Fruit fly (Drosophila melanogaster): Measurements from ENCODE around the gene CG43098.

The CG43098 gene

dm6 chr3L:3634107-3634737 is 24.6 kb upstream of the CG43098 start (continued):
- TF ChIP-seq CG10543 (GFP tag; optimal IDR thresholded peaks at IDR 0.05) (no peak), Dip2 (GFP tag; IDR thresholded peaks at IDR 0.05) (no peak), unpg (GFP tag; optimal IDR thresholded peaks at IDR 0.05) (peak; percentile 81), hth (optimal IDR thresholded peaks at IDR 0.05) (no peak), zfh2 (GFP tag; optimal IDR thresholded peaks at IDR 0.05) (no peak), crc (GFP tag; optimal IDR thresholded peaks at IDR 0.05) (no peak), Ets97D (GFP tag; optimal IDR thresholded peaks at IDR 0.05) (no peak), CG6813 (GFP tag; optimal IDR thresholded peaks at IDR 0.05) (peak; percentile 58), gt (GFP tag; IDR thresholded peaks at IDR 0.05) (no peak), unc-4 (GFP tag; IDR thresholded peaks at IDR 0.05; ENCODE audit: partially characterized antibody) (no peak), fd102C (GFP tag; optimal IDR thresholded peaks at IDR 0.05) (no peak), fru (optimal IDR thresholded peaks at IDR 0.05) (no peak), CG11398 (GFP tag; optimal IDR thresholded peaks at IDR 0.05) (no peak), Chrac-16 (GFP tag; optimal IDR thresholded peaks at IDR 0.05) (peak; percentile 0), E2f2 (GFP tag; IDR thresholded peaks at IDR 0.05) (peak; percentile 40; the same call in 1 of the 2 replicates), Deaf1 (tag; optimal IDR thresholded peaks at IDR 0.05) (peak; percentile 57), caup (GFP tag; optimal IDR thresholded peaks at IDR 0.05; ENCODE audit: severe bottlenecking) (peak; percentile 2), az2 (GFP tag; optimal IDR thresholded peaks at IDR 0.05) (peak; percentile 44), CG7271 (tag; optimal IDR thresholded peaks at IDR 0.05) (no peak), salm (tag; optimal IDR thresholded peaks at IDR 0.05) (peak; percentile 62), jumu (GFP tag; optimal IDR thresholded peaks at IDR 0.05) (no peak), Mrtf (GFP tag; IDR thresholded peaks at IDR 0.05) (no peak), pan (optimal IDR thresholded peaks at IDR 0.05) (no peak), pan (GFP tag; optimal IDR thresholded peaks at IDR 0.05 in 1 of 2, IDR thresholded peaks at IDR 0.05 in 1 of 2) (peak in 1 of 2 experiments; percentile 65), CG10431 (GFP tag; optimal IDR thresholded peaks at IDR 0.05) (peak; percentile 55), Awh (GFP tag; IDR thresholded peaks at IDR 0.05) (peak; percentile 63; the same call in 1 of the 2 replicates), btn (GFP tag; optimal IDR thresholded peaks at IDR 0.05) (no peak), HmgZ (tag; optimal IDR thresholded peaks at IDR 0.05) (peak; percentile 17), ATbp (GFP tag; optimal IDR thresholded peaks at IDR 0.05) (peak; percentile 60), TFAM (GFP tag; optimal IDR thresholded peaks at IDR 0.05) (no peak), CG10147 (GFP tag; optimal IDR thresholded peaks at IDR 0.05) (peak; percentile 15), CG17385 (GFP tag; optimal IDR thresholded peaks at IDR 0.05) (peak; percentile 47), fd64A (GFP tag; optimal IDR thresholded peaks at IDR 0.05) (no peak), Gug (GFP tag; IDR thresholded peaks at IDR 0.05) (no peak), ERR (GFP tag; optimal IDR thresholded peaks at IDR 0.05) (no peak), sd (tag; optimal IDR thresholded peaks at IDR 0.05) (peak; percentile 33), Dek (tag; optimal IDR thresholded peaks at IDR 0.05) (peak; percentile 22), CG17568 (GFP tag; optimal IDR thresholded peaks at IDR 0.05) (peak; percentile 47), CoRest (tag; optimal IDR thresholded peaks at IDR 0.05) (peak; percentile 75), CG10267 (tag; optimal IDR thresholded peaks at IDR 0.05) (peak; percentile 81), D19A (tag; optimal IDR thresholded peaks at IDR 0.05) (peak; percentile 83), Dp (GFP tag; optimal IDR thresholded peaks at IDR 0.05) (no peak), CG12659 (GFP tag; optimal IDR thresholded peaks at IDR 0.05) (peak; percentile 53), CG4617 (GFP tag; optimal IDR thresholded peaks at IDR 0.05; ENCODE audit: borderline replicate concordance) (no peak), Dbx (GFP tag; IDR thresholded peaks at IDR 0.05) (no peak), Sox102F (GFP tag; optimal IDR thresholded peaks at IDR 0.05) (peak; percentile 78), stc (GFP tag; IDR thresholded peaks at IDR 0.05) (peak; percentile 80), CG10979 (tag; optimal IDR thresholded peaks at IDR 0.05) (peak; percentile 87), otp (GFP tag; IDR thresholded peaks at IDR 0.05) (no peak), CG4424 (GFP tag; optimal IDR thresholded peaks at IDR 0.05) (peak; percentile 55)

All from whole organism, embryonic.